Fruit fly (Drosophila melanogaster): ENCODE results near the gene PGRP-LE.

DNA sequence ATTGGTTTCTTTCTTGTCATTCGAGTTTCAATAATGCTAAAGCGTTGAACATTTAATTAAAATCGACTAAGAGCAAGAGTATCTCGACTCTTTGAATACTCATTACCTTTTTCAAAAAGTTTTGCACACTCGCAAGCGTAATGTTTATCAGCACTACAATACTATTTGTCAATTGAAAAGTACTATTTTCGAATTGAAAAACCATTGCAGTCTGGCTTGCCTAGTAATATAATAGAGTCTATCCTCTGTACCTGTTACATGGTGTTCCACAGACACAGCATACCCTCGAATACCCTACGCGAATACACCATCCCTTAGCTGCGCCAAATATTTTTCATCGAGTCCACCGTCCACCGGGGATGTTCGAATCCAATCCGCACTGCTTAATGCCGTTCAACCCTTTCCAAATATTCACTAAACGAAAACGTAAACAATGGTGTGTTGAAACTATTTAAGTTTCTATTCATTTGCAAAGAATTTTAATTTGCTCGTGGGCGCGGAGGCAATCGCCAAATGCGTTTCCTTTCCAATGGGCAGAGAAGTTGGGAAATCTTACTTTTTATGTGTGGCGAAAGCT, 15.0 kb upstream of the PGRP-LE start:
- TF ChIP-seq CG1620 (GFP tag; optimal IDR thresholded peaks at IDR 0.05), result no peak
- TF ChIP-seq tj (GFP tag; optimal IDR thresholded peaks at IDR 0.05), result no peak
- TF ChIP-seq Crg-1 (GFP tag; optimal IDR thresholded peaks at IDR 0.05), result no peak
- TF ChIP-seq Mnt (GFP tag; optimal IDR thresholded peaks at IDR 0.05), result no peak
- no peak for TF ChIP-seq CG7101 (tag; optimal IDR thresholded peaks at IDR 0.05)
- no peak for TF ChIP-seq Clk (GFP tag; optimal IDR thresholded peaks at IDR 0.05)
- TF ChIP-seq CG33017 (tag; optimal IDR thresholded peaks at IDR 0.05), result no peak

Data from whole organism, adult.